Fruit fly (Drosophila melanogaster) whole organism, adult: ENCODE measurements around the gene CG34310.

Source experiments
- CG11617 ChIP-seq: fragments of 200-800 bp; sonication (Bioruptor generic); optimal IDR thresholded peaks from 2 replicates; lab custom pipeline; 2017; ENCODE audit warnings: mild to moderate bottlenecking, missing biosample characterization, missing genetic modification reagents, missing genetic modification characterization
- CG12768 ChIP-seq: fragments of 200-800 bp; sonication (Bioruptor generic); optimal IDR thresholded peaks from 2 replicates; lab custom pipeline; 2017; ENCODE audit warnings: missing biosample characterization, missing genetic modification characterization, mild to moderate bottlenecking, moderate library complexity, missing genetic modification reagents
- CG14711 ChIP-seq: fragments of 200-800 bp; sonication (Bioruptor generic); optimal IDR thresholded peaks from 2 replicates; lab custom pipeline; 2018; ENCODE audit warnings: missing biosample characterization, mild to moderate bottlenecking, missing genetic modification characterization, moderate library complexity
- CG1620 ChIP-seq: fragments of 200-800 bp; sonication (Bioruptor generic); optimal IDR thresholded peaks from 2 replicates; lab custom pipeline; 2016; ENCODE audit warnings: missing biosample characterization, missing genetic modification characterization
- CG33017 ChIP-seq: fragments of 200-800 bp; sonication (Bioruptor generic); optimal IDR thresholded peaks from 2 replicates; lab custom pipeline; 2018; ENCODE audit warnings: missing biosample characterization, mild to moderate bottlenecking, missing genetic modification characterization, moderate library complexity
- CG5204 ChIP-seq: fragments of 200-800 bp; sonication (Bioruptor generic); optimal IDR thresholded peaks from 2 replicates; lab custom pipeline; 2016; ENCODE audit warnings: missing biosample characterization, missing genetic modification characterization
- CG7045 ChIP-seq: fragments of 200-800 bp; sonication (Bioruptor generic); optimal IDR thresholded peaks from 2 replicates; lab custom pipeline; 2017; ENCODE audit warnings: missing biosample characterization, mild to moderate bottlenecking, missing genetic modification characterization
- CG7101 ChIP-seq: fragments of 200-800 bp; sonication (Bioruptor generic); optimal IDR thresholded peaks from 2 replicates; lab custom pipeline; 2018; ENCODE audit warnings: missing biosample characterization, mild to moderate bottlenecking, missing genetic modification characterization, moderate library complexity
- Clk ChIP-seq: fragments of 200-800 bp; sonication (Bioruptor generic); optimal IDR thresholded peaks from 2 replicates; lab custom pipeline; 2017; ENCODE audit warnings: missing biosample characterization, missing genetic modification characterization
- Crg-1 ChIP-seq: fragments of 200-800 bp; sonication (Bioruptor generic); optimal IDR thresholded peaks from 2 replicates; lab custom pipeline; 2016; ENCODE audit warnings: missing biosample characterization, missing genetic modification characterization
- Hr96 ChIP-seq: fragments of 200-800 bp; sonication (Bioruptor generic); optimal IDR thresholded peaks from 2 replicates; lab custom pipeline; 2016; ENCODE audit warnings: missing biosample characterization, missing genetic modification characterization
- Mnt ChIP-seq: fragments of 200-800 bp; sonication (Bioruptor generic); optimal IDR thresholded peaks from 2 replicates; lab custom pipeline; 2016; ENCODE audit warnings: missing biosample characterization, mild to moderate bottlenecking, missing genetic modification characterization
- bab1 ChIP-seq: fragments of 200-800 bp; sonication (Bioruptor generic); optimal IDR thresholded peaks from 3 replicates; lab custom pipeline; 2019; ENCODE audit warnings: missing biosample characterization, mild to moderate bottlenecking, missing genetic modification characterization, moderate library complexity
- cic ChIP-seq: fragments of 200-800 bp; sonication (Bioruptor generic); optimal IDR thresholded peaks from 2 replicates; lab custom pipeline; 2017; ENCODE audit warnings: missing biosample characterization, mild to moderate bottlenecking, missing genetic modification characterization, moderate library complexity
- cnc ChIP-seq, 2 experiments: fragments of >200 bp; optimal IDR thresholded peaks; 2 replicates each; lab custom pipeline; 2017
- kay ChIP-seq: fragments of 200-800 bp; sonication (Bioruptor generic); peaks from one replicate; lab custom pipeline; 2016; ENCODE audit warnings: missing biosample characterization, missing genetic modification characterization, borderline replicate concordance
- ovo ChIP-seq: fragments of 200-800 bp; sonication (Bioruptor generic); optimal IDR thresholded peaks from 2 replicates; lab custom pipeline; 2016; ENCODE audit warnings: missing biosample characterization, missing genetic modification characterization
- pad ChIP-seq: fragments of 200-800 bp; sonication (Bioruptor generic); optimal IDR thresholded peaks from 3 replicates; lab custom pipeline; 2017; ENCODE audit warnings: missing biosample characterization, missing genetic modification characterization, mild to moderate bottlenecking, moderate library complexity, missing genetic modification reagents
- tj ChIP-seq: fragments of 200-800 bp; sonication (Bioruptor generic); optimal IDR thresholded peaks from 3 replicates; lab custom pipeline; 2017; ENCODE audit warnings: missing biosample characterization, mild to moderate bottlenecking, missing genetic modification characterization, moderate library complexity
- toe ChIP-seq: fragments of 200-800 bp; sonication (Bioruptor generic); optimal IDR thresholded peaks from 2 replicates; lab custom pipeline; 2016; ENCODE audit warnings: missing biosample characterization, missing genetic modification characterization

CG34310 gene

DNA sequence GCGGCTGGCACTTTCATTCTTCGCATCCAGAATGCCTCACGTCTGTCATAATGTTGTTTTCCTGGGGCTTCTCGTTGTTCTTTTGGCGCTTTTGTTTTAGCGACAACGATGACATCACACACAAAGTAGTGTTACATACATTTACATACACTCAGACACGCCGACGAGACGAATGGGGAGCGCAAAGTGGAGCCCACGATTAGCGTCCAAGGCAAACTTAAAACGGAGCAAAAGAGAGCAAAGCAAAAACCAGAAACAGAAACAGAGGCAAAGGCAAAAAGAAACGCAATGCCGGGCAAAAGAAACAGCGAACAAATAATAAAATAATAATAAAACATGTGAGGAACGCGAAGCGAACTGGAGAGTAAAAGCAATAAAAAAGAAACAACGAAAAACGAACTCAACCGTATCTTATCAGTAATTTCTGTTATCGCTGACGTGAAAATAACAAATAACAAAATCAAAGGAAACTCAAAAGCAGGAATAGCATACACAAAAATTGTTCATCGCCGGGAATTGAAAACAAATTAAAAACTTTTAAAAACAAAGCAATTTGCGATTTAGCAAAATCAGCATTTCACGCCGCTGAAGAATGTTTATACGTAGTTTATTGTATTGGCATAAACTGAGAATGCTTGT lies 18.9 kb upstream of the CG34310 start:
- TF ChIP-seq Mnt (GFP tag; lab: Kevin White, UChicago) (peak; percentile 48), tj (peak; percentile 93), toe (no peak), Crg-1 (GFP tag; lab: Kevin White, UChicago) (peak; percentile 19), cic (GFP tag; lab: Kevin White, UChicago) (peak; percentile 52), kay (GFP tag; lab: Kevin White, UChicago) (peak; percentile 99), CG7045 (GFP tag; lab: Kevin White, UChicago) (no peak)

DNA sequence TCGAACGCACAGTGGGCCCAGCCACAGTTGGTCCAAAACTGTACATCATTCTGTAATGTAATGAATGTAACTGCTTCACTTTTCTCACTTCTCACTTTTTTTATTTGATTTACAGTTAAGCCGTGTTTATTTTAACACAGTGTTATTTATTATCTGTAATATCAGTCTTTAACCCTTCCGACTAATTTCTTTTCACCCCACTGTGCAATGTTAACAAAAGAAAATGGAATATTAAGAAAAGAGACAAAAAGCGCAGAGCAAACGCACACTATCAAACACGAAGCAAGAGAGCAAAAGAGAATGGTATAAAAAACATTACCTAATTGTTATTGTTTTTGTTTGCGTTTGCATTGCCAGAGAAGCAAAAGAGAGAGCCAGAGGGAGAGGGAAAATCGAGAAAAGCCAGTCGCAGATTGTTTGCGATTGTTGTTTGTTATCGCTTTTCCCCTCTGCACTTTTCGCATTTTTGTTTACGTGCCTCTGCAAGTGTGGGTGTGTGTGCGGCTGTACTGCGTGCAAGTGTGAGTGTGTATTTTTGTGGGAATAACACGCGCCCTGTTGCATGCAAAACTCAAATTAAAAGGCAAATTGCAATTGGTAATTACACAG lies 16.3 kb upstream of the CG34310 start:
- TF ChIP-seq cic (GFP tag; lab: Kevin White, UChicago) (peak; percentile 84), pad (GFP tag; lab: Kevin White, UChicago) (peak; percentile 69), kay (GFP tag; lab: Kevin White, UChicago) (peak; percentile 98), Hr96 (GFP tag; lab: Kevin White, UChicago) (peak; percentile 90), Clk (peak; percentile 82), CG1620 (GFP tag; lab: Kevin White, UChicago) (peak; percentile 84), CG7101 (tag; lab: Kevin White, UChicago) (peak; percentile 95), CG5204 (GFP tag; lab: Kevin White, UChicago) (peak; percentile 92), bab1 (GFP tag; lab: Kevin White, UChicago) (peak; percentile 86), Crg-1 (GFP tag; lab: Kevin White, UChicago) (peak; percentile 79), toe (no peak), CG7045 (GFP tag; lab: Kevin White, UChicago) (peak; percentile 91), CG14711 (tag; lab: Kevin White, UChicago) (peak; percentile 90), CG33017 (tag; lab: Kevin White, UChicago) (peak; percentile 94), ovo (GFP tag; lab: Kevin White, UChicago) (peak; percentile 88), tj (peak; percentile 82), Mnt (GFP tag; lab: Kevin White, UChicago) (peak; percentile 69), CG11617 (GFP tag; lab: Kevin White, UChicago) (peak; percentile 93), cnc (optimal IDR thresholded peaks at IDR 0.05; lab: Kevin White, UChicago) (no peak), CG12768 (GFP tag; lab: Kevin White, UChicago) (peak; percentile 90)

DNA sequence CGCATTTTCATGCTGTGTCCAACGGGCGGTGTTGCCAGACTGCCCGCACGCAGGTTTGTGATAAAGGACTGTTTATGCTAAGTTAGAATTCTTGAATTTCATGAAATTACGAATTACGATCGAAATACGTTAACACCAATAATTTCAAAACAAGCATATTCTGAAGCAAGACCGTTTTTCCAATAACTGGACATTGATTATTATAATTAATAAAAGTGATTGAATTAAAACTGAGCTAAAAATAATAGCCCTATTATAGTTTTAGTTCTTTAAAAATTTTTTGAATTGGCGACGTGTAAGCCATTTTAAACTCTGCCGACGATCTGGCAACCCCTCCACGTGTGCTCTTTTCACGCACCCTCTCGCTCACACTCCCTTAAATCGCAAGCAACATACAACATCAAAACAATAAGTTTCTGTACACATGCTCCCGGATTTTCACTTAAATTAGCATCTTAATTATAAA lies 15.3 kb upstream of the CG34310 start:
- peak; percentile 88 for TF ChIP-seq ovo (GFP tag; lab: Kevin White, UChicago)
- TF ChIP-seq kay (GFP tag; lab: Kevin White, UChicago) = no peak
- peak; percentile 94 for TF ChIP-seq CG12768 (GFP tag; lab: Kevin White, UChicago)
- no peak for TF ChIP-seq CG5204 (GFP tag; lab: Kevin White, UChicago)
- no peak for TF ChIP-seq toe
- peak; percentile 93 for TF ChIP-seq CG33017 (tag; lab: Kevin White, UChicago)
- no peak for TF ChIP-seq cnc (optimal IDR thresholded peaks at IDR 0.05; lab: Kevin White, UChicago)
- peak; percentile 95 for TF ChIP-seq CG11617 (GFP tag; lab: Kevin White, UChicago)
- peak; percentile 91 for TF ChIP-seq Crg-1 (GFP tag; lab: Kevin White, UChicago)
- TF ChIP-seq CG7045 (GFP tag; lab: Kevin White, UChicago) = peak; percentile 97
- peak; percentile 78 for TF ChIP-seq pad (GFP tag; lab: Kevin White, UChicago)
- TF ChIP-seq Mnt (GFP tag; lab: Kevin White, UChicago) = peak; percentile 83
- TF ChIP-seq cic (GFP tag; lab: Kevin White, UChicago) = peak; percentile 64
- TF ChIP-seq tj = peak; percentile 79
- TF ChIP-seq CG1620 (GFP tag; lab: Kevin White, UChicago) = peak; percentile 82
- peak; percentile 91 for TF ChIP-seq bab1 (GFP tag; lab: Kevin White, UChicago)
- TF ChIP-seq CG7101 (tag; lab: Kevin White, UChicago) = peak; percentile 92
- peak; percentile 88 for TF ChIP-seq Clk
- TF ChIP-seq Hr96 (GFP tag; lab: Kevin White, UChicago) = no peak
- peak; percentile 85 for TF ChIP-seq CG14711 (tag; lab: Kevin White, UChicago)

DNA sequence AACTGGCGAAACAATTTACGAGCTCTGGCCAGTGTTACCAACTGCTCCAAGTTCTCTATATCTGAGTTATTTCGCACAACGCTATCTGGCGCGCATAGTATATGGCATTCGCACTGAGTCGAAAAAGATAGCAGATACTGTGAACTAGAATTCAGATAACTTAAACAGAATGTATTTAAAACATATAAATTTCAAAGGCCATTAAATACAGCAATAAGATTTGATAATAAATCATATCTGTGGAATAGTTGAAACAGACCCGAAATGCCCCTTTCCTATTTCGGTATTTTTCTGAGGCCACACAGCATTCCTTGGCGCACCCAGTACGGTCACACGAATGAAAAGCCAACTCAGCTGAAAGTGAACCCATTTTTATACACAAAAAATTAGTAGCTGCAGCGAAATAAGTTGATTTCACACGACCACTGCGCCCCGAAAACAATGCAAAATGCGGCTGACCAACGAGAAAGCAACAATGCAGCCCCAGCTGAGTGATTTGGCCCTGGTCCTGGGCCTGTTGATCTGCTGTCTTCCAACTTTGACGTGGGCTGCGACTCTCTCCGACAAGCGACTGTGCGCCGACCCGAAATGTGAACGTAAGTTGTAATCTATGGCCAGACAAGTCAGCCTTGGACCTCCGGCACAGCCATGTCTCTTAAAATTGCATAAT lies 14.2 kb upstream of the CG34310 start, which contains the start of the genes CG31635 and Tango1:
Gene CG31635 (minus strand): TSS at position 30 of the 670 bp plus-strand sequence.
Gene Tango1 (plus strand): TSS at position 304 of the 670 bp plus-strand sequence.
- TF ChIP-seq CG7101 (tag; lab: Kevin White, UChicago) (peak; percentile 32), cic (GFP tag; lab: Kevin White, UChicago) (peak; percentile 0), CG33017 (tag; lab: Kevin White, UChicago) (no peak), tj (peak; percentile 98), CG1620 (GFP tag; lab: Kevin White, UChicago) (peak; percentile 8), Hr96 (GFP tag; lab: Kevin White, UChicago) (no peak), CG7045 (GFP tag; lab: Kevin White, UChicago) (peak; percentile 10), Clk (no peak), bab1 (GFP tag; lab: Kevin White, UChicago) (peak; percentile 46), Crg-1 (GFP tag; lab: Kevin White, UChicago) (no peak), pad (GFP tag; lab: Kevin White, UChicago) (peak; percentile 9), CG14711 (tag; lab: Kevin White, UChicago) (peak; percentile 60), Mnt (GFP tag; lab: Kevin White, UChicago) (no peak), toe (no peak)
